Worm (Caenorhabditis elegans): ENCODE results near the gene ZC239.3.

Gene ZC239.3

ce11 chrII:3250195-3250594 is 34.3 kb downstream of the ZC239.3 start:
- TF ChIP-seq set-16 (GFP tag; IDR thresholded peaks at IDR 0.05), result peak; percentile 60; the same call in 1 of the 2 replicates
- no peak for TF ChIP-seq ztf-11 (tag; optimal IDR thresholded peaks at IDR 0.05)
- no peak for TF ChIP-seq Y48G9A.11 (GFP tag; IDR thresholded peaks at IDR 0.05)

- TF ChIP-seq mdt-29 (GFP tag; IDR thresholded peaks at IDR 0.05), result no peak
- peak; percentile 96 for TF ChIP-seq aha-1 (tag)
Measured at ce11 chrII:3251782-3252181, 35.9 kb downstream of the ZC239.3 start.

ce11 chrII:3259254-3259653 is 43.4 kb downstream of the ZC239.3 start, which contains the start of gene gcy-19:
TSS of gene gcy-19 (minus strand) at chrII:3259354.
- no peak for TF ChIP-seq snpc-1.2 (GFP tag; IDR thresholded peaks at IDR 0.05)
- peak in 1 of 2 experiments; percentile 8 for TF ChIP-seq unc-62 (GFP tag; optimal IDR thresholded peaks at IDR 0.05 in 1 of 2)
- TF ChIP-seq unc-62 (tag; optimal IDR thresholded peaks at IDR 0.05), result no peak

- no peak for TF ChIP-seq php-3 (GFP tag; IDR thresholded peaks at IDR 0.05)
- TF ChIP-seq aly-2 (tag; optimal IDR thresholded peaks at IDR 0.05), result no peak
Measured at ce11 chrII:3262504-3262903, 46.6 kb downstream of the ZC239.3 start, which contains the start of gene F02E11.2. TSS of gene F02E11.2 (plus strand) at chrII:3262804.

- TF ChIP-seq madf-5 (GFP tag; IDR thresholded peaks at IDR 0.05) (no peak), daf-8 (GFP tag; IDR thresholded peaks at IDR 0.05) (no peak), ceh-82 (tag; optimal IDR thresholded peaks at IDR 0.05) (no peak), skn-1 (tag; optimal IDR thresholded peaks at IDR 0.05) (no peak), sdz-12 (GFP tag; optimal IDR thresholded peaks at IDR 0.05) (no peak), nhr-77 (tag; optimal IDR thresholded peaks at IDR 0.05) (no peak), fkh-10 (GFP tag; optimal IDR thresholded peaks at IDR 0.05) (no peak), F37D6.2 (tag; optimal IDR thresholded peaks at IDR 0.05) (no peak), ama-1 (optimal IDR thresholded peaks at IDR 0.05) (no peak)
Measured at ce11 chrII:3264704-3265103, 48.8 kb downstream of the ZC239.3 start.

Data from whole organism, L4 larva.